Worm (Caenorhabditis elegans) whole organism, L3 larva: ENCODE data around the gene smc-5.

Experiments
- ama-1 ChIP-seq: fragments of 150-350 bp; optimal IDR thresholded peaks from 2 replicates; lab custom pipeline; 2018
- ceh-28 ChIP-seq: fragments of 150-350 bp; optimal IDR thresholded peaks from 2 replicates; lab custom pipeline; 2014; ENCODE audit warnings: missing biosample characterization, missing genetic modification reagents, missing genetic modification characterization
- egl-27 ChIP-seq: sonication (generic microtip); optimal IDR thresholded peaks from 4 replicates; lab custom pipeline; 2017; ENCODE audit warnings: missing biosample characterization, missing genetic modification reagents, missing genetic modification characterization
- nhr-12 ChIP-seq: fragments of 150-350 bp; optimal IDR thresholded peaks from 2 replicates; lab custom pipeline; 2014; ENCODE audit warnings: missing biosample characterization, missing genetic modification characterization
- nhr-237 ChIP-seq: fragments of 150-350 bp; optimal IDR thresholded peaks from 2 replicates; lab custom pipeline; 2014; ENCODE audit warnings: missing biosample characterization, missing genetic modification characterization
- nhr-25 ChIP-seq: sonication (generic microtip); optimal IDR thresholded peaks from 2 replicates; lab custom pipeline; 2017; ENCODE audit warnings: missing biosample characterization, missing genetic modification characterization
- nhr-43 ChIP-seq: sonication (generic microtip); optimal IDR thresholded peaks from 2 replicates; lab custom pipeline; 2016; ENCODE audit warnings: mild to moderate bottlenecking, missing genetic modification characterization, missing compliant biosample characterization; ENCODE audit not compliant: poor library complexity, severe bottlenecking
- pha-4 ChIP-seq: fragments of 150-350 bp; optimal IDR thresholded peaks from 2 replicates; lab custom pipeline; 2014; ENCODE audit warnings: missing biosample characterization, missing genetic modification reagents, missing genetic modification characterization
- snpc-4 ChIP-seq: fragments of 150-350 bp; optimal IDR thresholded peaks from 2 replicates; lab custom pipeline; 2014; ENCODE audit warnings: missing biosample characterization, missing genetic modification characterization
- unc-39 ChIP-seq: sonication (generic microtip); optimal IDR thresholded peaks from 4 replicates; lab custom pipeline; 2017; ENCODE audit warnings: missing biosample characterization, missing genetic modification characterization
- zag-1 ChIP-seq: fragments of 150-350 bp; optimal IDR thresholded peaks from 2 replicates; lab custom pipeline; 2014; ENCODE audit warnings: missing biosample characterization, missing genetic modification characterization

DNA sequence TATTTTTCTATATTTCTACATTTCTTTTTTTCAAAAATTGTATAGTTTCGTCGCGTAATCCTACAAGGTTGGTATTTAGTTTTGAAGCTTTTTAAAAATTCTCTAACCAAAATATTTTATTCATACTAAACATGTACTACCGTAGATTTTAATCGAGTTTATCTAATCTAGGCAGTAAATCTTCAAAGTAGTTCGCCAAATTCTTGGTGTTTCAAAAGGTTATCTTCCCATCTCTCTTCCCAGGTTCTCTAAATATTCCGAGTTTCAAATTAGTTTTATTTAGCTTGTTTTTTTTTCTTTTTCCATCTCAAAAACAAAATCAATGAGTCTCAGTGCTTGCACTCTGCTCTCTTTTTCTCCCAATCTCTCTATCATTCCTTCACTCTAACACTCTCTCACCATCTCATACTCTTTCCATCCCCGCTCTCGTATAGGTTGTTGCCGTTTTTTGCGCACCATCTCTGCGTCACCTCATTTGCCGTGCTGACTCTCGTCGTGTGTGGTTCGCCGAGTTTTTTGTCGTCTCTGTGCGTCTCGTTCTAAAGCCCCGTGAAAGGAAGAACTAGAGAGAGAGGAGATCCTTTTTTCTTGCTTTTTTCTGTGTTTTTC lies 44.8 kb upstream of the smc-5 start:
- TF ChIP-seq pha-4 (tag; lab: Kevin White, UChicago), result peak; percentile 43
- peak; percentile 15 for TF ChIP-seq nhr-25 (tag; lab: Kevin White, UChicago)
- TF ChIP-seq snpc-4, result peak; percentile 44
- no peak for TF ChIP-seq zag-1 (tag; lab: Kevin White, UChicago)
- peak; percentile 58 for TF ChIP-seq ceh-28 (tag; lab: Kevin White, UChicago)
- TF ChIP-seq unc-39 (tag; lab: Kevin White, UChicago), result no peak
- no peak for TF ChIP-seq nhr-237 (tag; lab: Kevin White, UChicago)
- TF ChIP-seq nhr-12 (tag; lab: Kevin White, UChicago), result no peak
- no peak for TF ChIP-seq ama-1 (lab: Kevin White, UChicago)
- peak; percentile 15 for TF ChIP-seq nhr-43 (tag; lab: Kevin White, UChicago)
- TF ChIP-seq egl-27 (tag; lab: Kevin White, UChicago), result no peak
